Worm (Caenorhabditis elegans) whole organism, young adult: ENCODE data around the gene dhs-12.

Source experiments
- B0019.2 ChIP-seq: fragments of 200-800 bp; sonication (Bioruptor generic); conservative IDR thresholded peaks from 2 replicates; pipeline ENCODE4 v1.3.6; 2022; ENCODE audit warnings: missing genetic modification reagents, missing genetic modification characterization, missing compliant biosample characterization
- B0035.1 ChIP-seq: sonication (generic microtip); optimal IDR thresholded peaks from 2 replicates; lab custom pipeline; 2016; ENCODE audit warnings: missing genetic modification characterization, mild to moderate bottlenecking, missing compliant biosample characterization, missing genotype, missing genetic modification reagents
- C17E4.6 ChIP-seq: fragments of 200-800 bp; sonication (Bioruptor generic); IDR thresholded peaks from 2 replicates; pipeline ENCODE4 v1.3.6; 2022; ENCODE audit warnings: missing genetic modification reagents, missing genetic modification characterization, missing compliant biosample characterization
- F33H1.4 ChIP-seq: fragments of 200-800 bp; sonication (Bioruptor generic); IDR thresholded peaks from 2 replicates; pipeline ENCODE4 v1.3.6; 2022; ENCODE audit warnings: missing genetic modification reagents, missing genetic modification characterization, missing compliant biosample characterization
- F39B2.1 ChIP-seq: fragments of 200-800 bp; sonication (Bioruptor generic); IDR thresholded peaks from 2 replicates; pipeline ENCODE4 v1.3.6; 2022; ENCODE audit warnings: missing genetic modification reagents, missing genetic modification characterization, missing compliant biosample characterization
- F49E8.2 ChIP-seq: sonication (generic microtip); optimal IDR thresholded peaks from 3 replicates; lab custom pipeline; 2017; ENCODE audit warnings: missing genetic modification characterization, mild to moderate bottlenecking, missing compliant biosample characterization, antibody characterized with exemption, moderate library complexity; ENCODE audit not compliant: insufficient read depth
- F52B5.7 ChIP-seq: sonication (generic microtip); optimal IDR thresholded peaks from 2 replicates; lab custom pipeline; 2016; ENCODE audit warnings: mild to moderate bottlenecking, missing genetic modification characterization, missing compliant biosample characterization
- F57A8.1 ChIP-seq: fragments of 200-800 bp; sonication (Bioruptor generic); optimal IDR thresholded peaks from 2 replicates; lab custom pipeline; 2018; ENCODE audit warnings: mild to moderate bottlenecking, missing genetic modification characterization, moderate library complexity, missing compliant biosample characterization
- K11D2.4 ChIP-seq: fragments of 200-800 bp; sonication (Bioruptor generic); IDR thresholded peaks from 2 replicates; pipeline ENCODE4 v1.3.6; 2022; ENCODE audit warnings: missing genetic modification reagents, missing genetic modification characterization, missing compliant biosample characterization
- K12H6.12 ChIP-seq: fragments of 200-800 bp; sonication (Bioruptor generic); optimal IDR thresholded peaks from 2 replicates; lab custom pipeline; 2018; ENCODE audit warnings: mild to moderate bottlenecking, missing genetic modification characterization, missing compliant biosample characterization
- T07F8.4 ChIP-seq: sonication (generic microtip); optimal IDR thresholded peaks from 2 replicates; lab custom pipeline; 2016; ENCODE audit warnings: mild to moderate bottlenecking, missing genetic modification characterization, moderate library complexity, missing compliant biosample characterization
- Y53G8AR.9 ChIP-seq: fragments of 200-800 bp; sonication (Bioruptor generic); conservative IDR thresholded peaks from 2 replicates; pipeline ENCODE4 v1.3.6; 2022; ENCODE audit warnings: missing genetic modification reagents, missing genetic modification characterization, missing compliant biosample characterization
- Y95B8A.8 ChIP-seq: fragments of 200-800 bp; sonication (Bioruptor generic); IDR thresholded peaks from 2 replicates; pipeline ENCODE4 v1.3.6; 2022; ENCODE audit warnings: missing genetic modification reagents, missing genetic modification characterization, missing compliant biosample characterization
- atf-7 ChIP-seq: sonication (generic microtip); optimal IDR thresholded peaks from 2 replicates; lab custom pipeline; 2017; ENCODE audit warnings: mild to moderate bottlenecking, missing genetic modification characterization, missing compliant biosample characterization
- attf-3 ChIP-seq: fragments of 200-800 bp; sonication (Bioruptor generic); conservative IDR thresholded peaks from 2 replicates; pipeline ENCODE4 v1.3.6; 2022; ENCODE audit warnings: missing genetic modification reagents, missing genetic modification characterization, missing compliant biosample characterization
- attf-5 ChIP-seq: fragments of 200-800 bp; sonication (Bioruptor generic); optimal IDR thresholded peaks from 2 replicates; lab custom pipeline; 2018; ENCODE audit warnings: mild to moderate bottlenecking, missing genetic modification characterization, missing compliant biosample characterization
- attf-6 ChIP-seq: fragments of 200-800 bp; sonication (Bioruptor generic); IDR thresholded peaks from 2 replicates; pipeline ENCODE4 v1.3.6; 2022; ENCODE audit warnings: missing genetic modification reagents, missing genetic modification characterization, missing compliant biosample characterization
- ceh-58 ChIP-seq: fragments of 200-800 bp; sonication (Bioruptor generic); IDR thresholded peaks from 2 replicates; pipeline ENCODE4 v1.3.6; 2022; ENCODE audit warnings: missing genetic modification characterization, missing compliant biosample characterization
- ceh-91 ChIP-seq: fragments of 200-800 bp; sonication (Bioruptor generic); IDR thresholded peaks from 2 replicates; pipeline ENCODE4 v1.3.6; 2022; ENCODE audit warnings: missing genetic modification reagents, missing genetic modification characterization, missing compliant biosample characterization
- dpff-1 ChIP-seq: sonication (generic microtip); optimal IDR thresholded peaks from 2 replicates; lab custom pipeline; 2017; ENCODE audit warnings: mild to moderate bottlenecking, missing genetic modification characterization, missing compliant biosample characterization
- efl-1 ChIP-seq: fragments of 150-350 bp; optimal IDR thresholded peaks from 2 replicates; lab custom pipeline; 2014; ENCODE audit warnings: missing biosample characterization, missing genetic modification reagents, missing genetic modification characterization
- ekl-4 ChIP-seq: fragments of 200-800 bp; sonication (Bioruptor generic); IDR thresholded peaks from 2 replicates; pipeline ENCODE4 v1.3.6; 2022; ENCODE audit warnings: missing genetic modification reagents, missing genetic modification characterization, missing compliant biosample characterization
- fkh-3 ChIP-seq: sonication (generic microtip); optimal IDR thresholded peaks from 2 replicates; lab custom pipeline; 2016; ENCODE audit warnings: mild to moderate bottlenecking, missing genetic modification characterization, missing compliant biosample characterization
- lag-1 ChIP-seq: fragments of 200-800 bp; sonication (Bioruptor generic); IDR thresholded peaks from 2 replicates; pipeline ENCODE4 v1.3.6; 2022; ENCODE audit warnings: missing genetic modification reagents, missing genetic modification characterization, missing compliant biosample characterization
- let-607 ChIP-seq, 2 experiments: fragments of 200-800 bp in 1 of 2; sonication (Bioruptor generic) in 1 of 2; sonication (generic microtip) in 1 of 2; optimal IDR thresholded peaks; 2 replicates each; lab custom pipeline; 2016 to 2018; ENCODE audit warnings: mild to moderate bottlenecking in 2 of 2, missing compliant biosample characterization in 2 of 2, missing genetic modification characterization in 2 of 2, moderate library complexity in 2 of 2, missing genotype in 1 of 2
- lin-40 ChIP-seq: sonication (generic microtip); optimal IDR thresholded peaks from 2 replicates; lab custom pipeline; 2016; ENCODE audit warnings: missing genetic modification characterization, mild to moderate bottlenecking, missing compliant biosample characterization, missing genotype, missing genetic modification reagents
- lsl-1 ChIP-seq: fragments of 200-800 bp; sonication (Bioruptor generic); optimal IDR thresholded peaks from 2 replicates; lab custom pipeline; 2018; ENCODE audit warnings: mild to moderate bottlenecking, missing genetic modification characterization, moderate library complexity, missing compliant biosample characterization
- lsy-27 ChIP-seq: sonication (generic microtip); optimal IDR thresholded peaks from 2 replicates; lab custom pipeline; 2017; ENCODE audit warnings: missing genetic modification characterization, mild to moderate bottlenecking, missing compliant biosample characterization, antibody characterized with exemption, missing genotype, borderline replicate concordance; ENCODE audit not compliant: insufficient read depth
- madf-3 ChIP-seq: fragments of 200-800 bp; sonication (Bioruptor generic); IDR thresholded peaks from 2 replicates; pipeline ENCODE4 v1.3.6; 2022; ENCODE audit warnings: missing genetic modification reagents, missing genetic modification characterization, missing compliant biosample characterization
- madf-6 ChIP-seq: fragments of 200-800 bp; sonication (Bioruptor generic); IDR thresholded peaks from 2 replicates; pipeline ENCODE4 v1.3.6; 2022; ENCODE audit warnings: missing genetic modification reagents, missing genetic modification characterization, missing compliant biosample characterization
- mcd-1 ChIP-seq: fragments of 200-800 bp; sonication (Bioruptor generic); IDR thresholded peaks from 2 replicates; pipeline ENCODE4 v1.3.6; 2022; ENCODE audit warnings: missing genetic modification reagents, missing genetic modification characterization, missing compliant biosample characterization
- nfya-1 ChIP-seq: sonication (generic microtip); optimal IDR thresholded peaks from 2 replicates; lab custom pipeline; 2017; ENCODE audit warnings: antibody characterized with exemption, missing compliant biosample characterization, missing genetic modification characterization, borderline replicate concordance; ENCODE audit not compliant: insufficient read depth
- nhr-179 ChIP-seq: sonication (generic microtip); optimal IDR thresholded peaks from 2 replicates; lab custom pipeline; 2016; ENCODE audit warnings: mild to moderate bottlenecking, missing genetic modification characterization, missing compliant biosample characterization
- pha-4 ChIP-seq: fragments of 150-350 bp; sonication (generic microtip); optimal IDR thresholded peaks from 2 replicates; lab custom pipeline; 2014; ENCODE audit warnings: missing biosample characterization, missing genetic modification reagents, missing genetic modification characterization
- repo-1 ChIP-seq: sonication (generic microtip); optimal IDR thresholded peaks from 2 replicates; lab custom pipeline; 2017; ENCODE audit warnings: mild to moderate bottlenecking, missing genetic modification characterization, missing compliant biosample characterization
- sea-2 ChIP-seq: fragments of 200-800 bp; sonication (Bioruptor generic); IDR thresholded peaks from 2 replicates; pipeline ENCODE4 v1.3.6; 2022; ENCODE audit warnings: missing genetic modification characterization, missing compliant biosample characterization
- snpc-3.4 ChIP-seq: sonication (generic microtip); optimal IDR thresholded peaks from 2 replicates; lab custom pipeline; 2017; ENCODE audit warnings: missing genetic modification characterization, mild to moderate bottlenecking, missing compliant biosample characterization, antibody characterized with exemption, moderate library complexity, missing genotype, missing genetic modification reagents
- unc-62 ChIP-seq: fragments of 150-350 bp; optimal IDR thresholded peaks from 2 replicates; lab custom pipeline; 2014; ENCODE audit warnings: missing biosample characterization, missing genetic modification reagents, missing genetic modification characterization
- ztf-18 ChIP-seq: sonication (generic microtip); optimal IDR thresholded peaks from 2 replicates; lab custom pipeline; 2016; ENCODE audit warnings: missing genotype, mild to moderate bottlenecking, missing genetic modification characterization, missing compliant biosample characterization

dhs-12 gene

ce11 chrIV:10135817-10136216 is 6.4 kb upstream of the dhs-12 start, which contains the start of gene K08F4.5:
Gene K08F4.5, minus strand, starts transcription at chrIV:10135917.
- TF ChIP-seq ztf-18 (tag; lab: Kevin White, UChicago) (no peak), attf-6 (no peak), let-607 (tag; optimal IDR thresholded peaks at IDR 0.05; lab: Kevin White, UChicago) (no peak), pha-4 (tag; lab: Kevin White, UChicago) (no peak), atf-7 (no peak), attf-3 (no peak), mcd-1 (GFP tag; lab: Robert Waterston, UW) (no peak), Y95B8A.8 (GFP tag; lab: Robert Waterston, UW) (no peak), snpc-3.4 (tag; lab: Kevin White, UChicago) (no peak), ekl-4 (no peak), K11D2.4 (GFP tag; lab: Robert Waterston, UW) (no peak), F49E8.2 (tag; lab: Kevin White, UChicago) (no peak), lsy-27 (tag; lab: Kevin White, UChicago) (no peak), Y53G8AR.9 (no peak), madf-3 (GFP tag; lab: Robert Waterston, UW) (no peak), lin-40 (tag; lab: Kevin White, UChicago) (no peak)
- TF ChIP-seq, all 124 proteins: peak for 0

- no peak for TF ChIP-seq mcd-1 (GFP tag; lab: Robert Waterston, UW)
- no peak for TF ChIP-seq ceh-91 (GFP tag; lab: Robert Waterston, UW)
- TF ChIP-seq attf-5 (GFP tag; lab: Kevin White, UChicago): no peak
- no peak for TF ChIP-seq B0035.1
- no peak for TF ChIP-seq ceh-58 (GFP tag; lab: Robert Waterston, UW)
- TF ChIP-seq F39B2.1 (GFP tag; lab: Robert Waterston, UW): no peak
These were observed 4.5 kb upstream of the dhs-12 start, which contains the start of gene K08F4.12 for ce11 chrIV:10137804-10138203. Gene K08F4.12, plus strand, starts transcription at chrIV:10138104.

- no peak for TF ChIP-seq T07F8.4 (tag; lab: Kevin White, UChicago)
- no peak for TF ChIP-seq C17E4.6 (GFP tag; lab: Robert Waterston, UW)
- TF ChIP-seq efl-1: no peak
- no peak for TF ChIP-seq madf-6 (GFP tag; lab: Robert Waterston, UW)
- no peak for TF ChIP-seq F33H1.4
- no peak for TF ChIP-seq F57A8.1
- TF ChIP-seq F52B5.7 (tag; lab: Kevin White, UChicago): no peak
These were observed 2.1 kb upstream of the dhs-12 start, which contains the start of gene gst-3 for ce11 chrIV:10140143-10140542. Gene gst-3, minus strand, starts transcription at chrIV:10140243.

ce11 chrIV:10143640-10144039 is 1.4 kb downstream of the dhs-12 start, which contains the start of gene msp-38:
Gene msp-38, minus strand, starts transcription at chrIV:10143740.
- TF ChIP-seq B0019.2 (GFP tag; lab: Robert Waterston, UW): no peak
- TF ChIP-seq unc-62: no peak
- no peak for TF ChIP-seq F52B5.7 (tag; lab: Kevin White, UChicago)
- TF ChIP-seq repo-1 (tag; lab: Kevin White, UChicago): no peak
- no peak for TF ChIP-seq sea-2 (GFP tag; lab: Robert Waterston, UW)
- no peak for TF ChIP-seq dpff-1 (tag; lab: Kevin White, UChicago)
- TF ChIP-seq lag-1 (GFP tag; lab: Robert Waterston, UW): no peak
- TF ChIP-seq lsl-1 (GFP tag; lab: Kevin White, UChicago): no peak
- TF ChIP-seq K12H6.12 (tag; lab: Kevin White, UChicago): no peak
- TF ChIP-seq F57A8.1: no peak
- no peak for TF ChIP-seq nfya-1
- no peak for TF ChIP-seq nhr-179
- no peak for TF ChIP-seq fkh-3 (tag; lab: Kevin White, UChicago)
- TF ChIP-seq, all 124 proteins: peak for 0
